Worm (Caenorhabditis elegans) whole organism, late embryonic: Measurements from ENCODE around the gene srsx-27.

Source experiments
- C08G9.2 ChIP-seq: sonication (generic microtip); optimal IDR thresholded peaks from 2 replicates; lab custom pipeline; 2016; ENCODE audit warnings: mild to moderate bottlenecking, missing genetic modification characterization, moderate library complexity, missing compliant biosample characterization
- C38D4.7 ChIP-seq: fragments of 200-800 bp; sonication (Bioruptor generic); optimal IDR thresholded peaks from 2 replicates; lab custom pipeline; 2018; ENCODE audit warnings: mild to moderate bottlenecking, missing genetic modification characterization, moderate library complexity, missing compliant biosample characterization
- F13H6.1 ChIP-seq: sonication (generic microtip); optimal IDR thresholded peaks from 2 replicates; lab custom pipeline; 2016; ENCODE audit warnings: missing genetic modification characterization, missing compliant biosample characterization
- K02D7.2 ChIP-seq: sonication (generic microtip); optimal IDR thresholded peaks from 2 replicates; lab custom pipeline; 2017; ENCODE audit warnings: mild to moderate bottlenecking, missing genetic modification characterization, missing compliant biosample characterization
- K09A11.1 ChIP-seq: sonication (generic microtip); optimal IDR thresholded peaks from 2 replicates; lab custom pipeline; 2017; ENCODE audit warnings: antibody characterized with exemption, mild to moderate bottlenecking, missing genetic modification characterization, missing compliant biosample characterization; ENCODE audit not compliant: insufficient read depth
- T23F11.4 ChIP-seq: fragments of 200-800 bp; sonication (Bioruptor generic); optimal IDR thresholded peaks from 2 replicates; lab custom pipeline; 2018; ENCODE audit warnings: mild to moderate bottlenecking, missing genetic modification characterization, missing compliant biosample characterization
- ceh-30 ChIP-seq: fragments of 150-350 bp; optimal IDR thresholded peaks from 2 replicates; lab custom pipeline; 2014; ENCODE audit warnings: missing biosample characterization, missing genetic modification characterization
- ceh-34 ChIP-seq: sonication (generic microtip); optimal IDR thresholded peaks from 2 replicates; lab custom pipeline; 2016; ENCODE audit warnings: mild to moderate bottlenecking, missing genetic modification characterization, missing compliant biosample characterization
- ceh-45 ChIP-seq: fragments of 200-800 bp; sonication (Bioruptor generic); IDR thresholded peaks from 2 replicates; pipeline ENCODE4 v1.3.6; 2022; ENCODE audit warnings: missing genetic modification reagents, missing genetic modification characterization, missing compliant biosample characterization
- ceh-48 ChIP-seq: sonication (generic microtip); optimal IDR thresholded peaks from 2 replicates; lab custom pipeline; 2016; ENCODE audit warnings: missing genetic modification characterization, inconsistent platforms, missing compliant biosample characterization
- che-1 ChIP-seq: sonication (generic microtip); optimal IDR thresholded peaks from 2 replicates; lab custom pipeline; 2016; ENCODE audit warnings: mild to moderate bottlenecking, missing genetic modification characterization, missing compliant biosample characterization
- dve-1 ChIP-seq: sonication (generic microtip); optimal IDR thresholded peaks from 2 replicates; lab custom pipeline; 2017; ENCODE audit warnings: antibody characterized with exemption, mild to moderate bottlenecking, missing genetic modification characterization, missing compliant biosample characterization
- elt-4 ChIP-seq: sonication (generic microtip); optimal IDR thresholded peaks from 2 replicates; lab custom pipeline; 2016; ENCODE audit warnings: missing genetic modification characterization, missing compliant biosample characterization
- ets-4 ChIP-seq: sonication (generic microtip); optimal IDR thresholded peaks from 2 replicates; lab custom pipeline; 2016; ENCODE audit warnings: missing genetic modification characterization, missing compliant biosample characterization
- eyg-1 ChIP-seq: sonication (generic microtip); optimal IDR thresholded peaks from 2 replicates; lab custom pipeline; 2016; ENCODE audit warnings: missing genotype, missing genetic modification characterization, missing compliant biosample characterization
- fax-1 ChIP-seq: sonication (generic microtip); optimal IDR thresholded peaks from 2 replicates; lab custom pipeline; 2016; ENCODE audit warnings: missing genotype, missing genetic modification characterization, missing compliant biosample characterization
- fkh-10 ChIP-seq: fragments of 150-350 bp; optimal IDR thresholded peaks from 2 replicates; lab custom pipeline; 2014; ENCODE audit warnings: missing biosample characterization, missing genetic modification reagents, missing genetic modification characterization
- gmeb-2 ChIP-seq: sonication (generic microtip); optimal IDR thresholded peaks from 2 replicates; lab custom pipeline; 2016; ENCODE audit warnings: missing genetic modification characterization, inconsistent platforms, missing compliant biosample characterization
- hlh-6 ChIP-seq: sonication (generic microtip); optimal IDR thresholded peaks from 2 replicates; lab custom pipeline; 2016; ENCODE audit warnings: missing genotype, missing genetic modification characterization, missing compliant biosample characterization
- lim-6 ChIP-seq: sonication (generic microtip); optimal IDR thresholded peaks from 2 replicates; lab custom pipeline; 2016; ENCODE audit warnings: missing genetic modification characterization, missing compliant biosample characterization
- mec-3 ChIP-seq: sonication (generic microtip); optimal IDR thresholded peaks from 2 replicates; lab custom pipeline; 2016; ENCODE audit warnings: borderline replicate concordance, missing genetic modification characterization, missing compliant biosample characterization
- nhr-11 ChIP-seq: fragments of 150-350 bp; optimal IDR thresholded peaks from 2 replicates; lab custom pipeline; 2014; ENCODE audit warnings: missing biosample characterization, missing genetic modification characterization
- nhr-232 ChIP-seq: sonication (generic microtip); optimal IDR thresholded peaks from 2 replicates; lab custom pipeline; 2016; ENCODE audit warnings: missing genetic modification characterization, missing compliant biosample characterization
- npax-4 ChIP-seq: sonication (generic microtip); optimal IDR thresholded peaks from 2 replicates; lab custom pipeline; 2016; ENCODE audit warnings: missing genetic modification characterization, missing compliant biosample characterization
- odd-2 ChIP-seq: sonication (generic microtip); optimal IDR thresholded peaks from 2 replicates; lab custom pipeline; 2017; ENCODE audit warnings: antibody characterized with exemption, mild to moderate bottlenecking, missing genetic modification characterization, missing compliant biosample characterization
- pag-3 ChIP-seq: sonication (generic microtip); optimal IDR thresholded peaks from 2 replicates; lab custom pipeline; 2016; ENCODE audit warnings: missing compliant biosample characterization, missing genetic modification characterization, borderline replicate concordance
- pha-2 ChIP-seq: sonication (generic microtip); optimal IDR thresholded peaks from 2 replicates; lab custom pipeline; 2017; ENCODE audit warnings: mild to moderate bottlenecking, missing genetic modification characterization, missing compliant biosample characterization
- ref-2 ChIP-seq: sonication (generic microtip); optimal IDR thresholded peaks from 2 replicates; lab custom pipeline; 2016; ENCODE audit warnings: missing genetic modification characterization, missing compliant biosample characterization
- sdc-2 ChIP-seq: sonication (generic microtip); optimal IDR thresholded peaks from 2 replicates; lab custom pipeline; 2016; ENCODE audit warnings: missing genotype, missing genetic modification characterization, missing compliant biosample characterization
- sox-2 ChIP-seq: fragments of 200-800 bp; sonication (Bioruptor generic); IDR thresholded peaks from 2 replicates; pipeline ENCODE4 v1.3.6; 2022; ENCODE audit warnings: missing genetic modification reagents, missing genetic modification characterization, missing compliant biosample characterization
- sox-4 ChIP-seq: sonication (generic microtip); optimal IDR thresholded peaks from 2 replicates; lab custom pipeline; 2017; ENCODE audit warnings: mild to moderate bottlenecking, missing genetic modification characterization, inconsistent platforms, missing compliant biosample characterization
- syd-9 ChIP-seq: sonication (generic microtip); optimal IDR thresholded peaks from 2 replicates; lab custom pipeline; 2016; ENCODE audit warnings: mild to moderate bottlenecking, missing genetic modification characterization, moderate library complexity, missing compliant biosample characterization
- unc-3 ChIP-seq, 2 experiments: fragments of 200-800 bp in 1 of 2; sonication (Bioruptor generic) in 1 of 2; sonication (generic microtip) in 1 of 2; conservative IDR thresholded peaks in 1 of 2; optimal IDR thresholded peaks in 1 of 2; 2 replicates each; pipeline versions ENCODE4 v1.3.6 to Lab custom; 2016 to 2022; ENCODE audit warnings: missing compliant biosample characterization in 2 of 2, missing genetic modification characterization in 2 of 2, missing genetic modification reagents in 1 of 2
- unc-55 ChIP-seq: sonication (generic microtip); optimal IDR thresholded peaks from 2 replicates; lab custom pipeline; 2017; ENCODE audit warnings: missing biosample characterization, missing genetic modification reagents, missing genetic modification characterization
- unc-86 ChIP-seq: sonication (generic microtip); optimal IDR thresholded peaks from 2 replicates; lab custom pipeline; 2016; ENCODE audit warnings: missing genetic modification characterization, missing compliant biosample characterization
- ztf-16 ChIP-seq: sonication (generic microtip); optimal IDR thresholded peaks from 2 replicates; lab custom pipeline; 2017; ENCODE audit warnings: missing genetic modification characterization, missing compliant biosample characterization

srsx-27 gene

ce11 chrV:10107309-10107708, 42.5 kb upstream of the srsx-27 start, which contains the start of gene C08B6.11:
C08B6.11 (plus strand) TSS chrV:10107609.
- TF ChIP-seq ets-4 (tag; lab: Kevin White, UChicago) (no peak), ref-2 (tag; lab: Kevin White, UChicago) (no peak), C38D4.7 (GFP tag; lab: Kevin White, UChicago) (no peak), elt-4 (no peak), fkh-10 (GFP tag; lab: Kevin White, UChicago) (no peak), hlh-6 (tag; lab: Kevin White, UChicago) (no peak), sdc-2 (no peak), npax-4 (tag; lab: Kevin White, UChicago) (no peak), sox-2 (GFP tag; lab: Robert Waterston, UW) (no peak), gmeb-2 (tag; lab: Kevin White, UChicago) (no peak), syd-9 (no peak), K09A11.1 (tag; lab: Kevin White, UChicago) (no peak), odd-2 (tag; lab: Kevin White, UChicago) (no peak), lim-6 (tag; lab: Kevin White, UChicago) (no peak)

DNA sequence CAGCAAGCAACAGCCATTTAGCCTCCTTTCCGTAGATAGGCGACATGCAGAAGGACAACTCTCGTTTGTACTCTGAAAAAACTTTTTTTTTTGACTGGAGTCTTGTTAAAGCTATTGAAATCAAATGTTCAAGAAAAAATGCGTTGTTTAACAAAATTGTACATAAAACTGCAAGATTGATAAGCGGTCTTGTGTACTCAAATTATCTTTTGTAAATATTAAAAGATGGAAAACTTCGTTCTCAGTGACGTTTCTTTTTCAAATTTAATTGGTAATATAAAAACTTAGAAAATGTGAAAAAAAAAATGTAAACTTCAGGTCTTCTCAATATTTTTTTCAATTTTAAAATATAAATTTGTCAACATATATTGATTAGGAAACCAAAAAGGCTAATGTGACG, 38.7 kb upstream of the srsx-27 start:
- TF ChIP-seq gmeb-2 (tag; lab: Kevin White, UChicago) = no peak
- no peak for TF ChIP-seq nhr-11
- TF ChIP-seq ceh-45 (GFP tag; lab: Robert Waterston, UW) = no peak

- TF ChIP-seq gmeb-2 (tag; lab: Kevin White, UChicago) = no peak
- TF ChIP-seq F13H6.1 (tag; lab: Kevin White, UChicago) = no peak
- TF ChIP-seq T23F11.4 (GFP tag; lab: Kevin White, UChicago) = no peak
- TF ChIP-seq C08G9.2 (tag; lab: Kevin White, UChicago) = no peak
- TF ChIP-seq sox-2 (GFP tag; lab: Robert Waterston, UW) = no peak
- no peak for TF ChIP-seq dve-1 (tag; lab: Kevin White, UChicago)
- no peak for TF ChIP-seq ref-2 (tag; lab: Kevin White, UChicago)
- no peak for TF ChIP-seq pha-2 (tag; lab: Kevin White, UChicago)
- TF ChIP-seq, all 69 proteins: peak for 0
These were observed 37.6 kb upstream of the srsx-27 start, which contains the start of gene C08B6.3 for ce11 chrV:10112187-10112586. C08B6.3 (minus strand) TSS chrV:10112287.

- TF ChIP-seq ceh-45 (GFP tag; lab: Robert Waterston, UW) (no peak), eyg-1 (tag; lab: Kevin White, UChicago) (no peak), ref-2 (tag; lab: Kevin White, UChicago) (no peak)
These were observed 35.5 kb upstream of the srsx-27 start, which contains the start of gene cht-5 for ce11 chrV:10114329-10114728. cht-5 (plus strand) TSS chrV:10114629.

ce11 chrV:10117465-10117864, 32.4 kb upstream of the srsx-27 start, which contains the start of gene C08B6.5:
C08B6.5 (plus strand) TSS chrV:10117765.
- TF ChIP-seq ref-2 (tag; lab: Kevin White, UChicago) = no peak
- TF ChIP-seq fax-1 (tag; lab: Kevin White, UChicago) = no peak
- TF ChIP-seq pag-3 (tag; lab: Kevin White, UChicago) = no peak
- TF ChIP-seq odd-2 (tag; lab: Kevin White, UChicago) = no peak
- no peak for TF ChIP-seq F13H6.1 (tag; lab: Kevin White, UChicago)

DNA sequence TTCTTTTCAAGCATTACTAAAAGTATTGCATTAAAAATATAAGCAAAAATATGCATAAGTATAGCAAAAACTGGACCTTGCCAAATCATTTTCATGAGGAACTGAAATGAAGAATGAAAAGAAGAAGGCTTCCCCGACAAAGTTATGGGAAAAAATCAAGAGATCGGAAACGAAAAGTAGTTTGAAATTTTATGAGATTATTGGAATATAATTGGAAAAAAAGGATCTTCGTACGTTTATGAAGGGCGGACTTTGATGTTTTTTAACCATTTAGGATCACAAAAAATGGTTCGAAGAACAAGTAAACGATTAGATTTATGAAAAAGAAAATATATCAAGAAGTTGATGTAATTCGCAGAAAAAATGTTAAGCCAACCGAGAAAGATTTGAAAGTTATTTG, 28.9 kb upstream of the srsx-27 start, which contains the start of gene srxa-18:
srxa-18 (minus strand) TSS at position 100 of the 400 bp plus-strand sequence.
- TF ChIP-seq K02D7.2 (no peak), syd-9 (no peak), C38D4.7 (GFP tag; lab: Kevin White, UChicago) (no peak), ceh-30 (tag; lab: Kevin White, UChicago) (no peak), che-1 (tag; lab: Kevin White, UChicago) (no peak), mec-3 (tag; lab: Kevin White, UChicago) (no peak), ceh-34 (tag; lab: Kevin White, UChicago) (no peak), elt-4 (no peak), ceh-45 (GFP tag; lab: Robert Waterston, UW) (no peak), unc-3 (GFP tag; conservative IDR thresholded peaks at IDR 0.05; lab: Robert Waterston, UW) (no peak), unc-3 (tag; optimal IDR thresholded peaks at IDR 0.05; lab: Kevin White, UChicago) (no peak), unc-55 (GFP tag; lab: Kevin White, UChicago) (no peak), ztf-16 (tag; lab: Kevin White, UChicago) (no peak), nhr-232 (tag; lab: Kevin White, UChicago) (no peak), pag-3 (tag; lab: Kevin White, UChicago) (no peak), sox-4 (tag; lab: Kevin White, UChicago) (no peak), ceh-48 (tag; lab: Kevin White, UChicago) (no peak), unc-86 (tag; lab: Kevin White, UChicago) (no peak)
- TF ChIP-seq, all 69 proteins: peak for 0
